Fruit fly (Drosophila melanogaster) whole organism, prepupa: ENCODE measurements around the gene CG17906.

Experiments used
- Blimp-1 ChIP-seq: fragments of 200-800 bp; sonication (Bioruptor generic); optimal IDR thresholded peaks from 3 replicates; lab custom pipeline; 2017; ENCODE audit warnings: missing biosample characterization, missing genetic modification characterization, mild to moderate bottlenecking, moderate library complexity, missing genetic modification reagents
- CG10631 ChIP-seq: fragments of 200-800 bp; sonication (Bioruptor generic); optimal IDR thresholded peaks from 2 replicates; lab custom pipeline; 2016; ENCODE audit warnings: missing biosample characterization, missing genetic modification characterization
- CG11294 ChIP-seq: fragments of 200-800 bp; sonication (Bioruptor generic); IDR thresholded peaks from 2 replicates; pipeline ENCODE4 v1.3.6; 2022; ENCODE audit warnings: missing biosample characterization, missing genetic modification characterization
- CG11762 ChIP-seq: fragments of 200-800 bp; sonication (Bioruptor generic); optimal IDR thresholded peaks from 3 replicates; lab custom pipeline; 2016; ENCODE audit warnings: missing biosample characterization, missing genetic modification characterization; ENCODE audit not compliant: insufficient read depth
- CG15336 ChIP-seq: fragments of 200-800 bp; sonication (Bioruptor generic); IDR thresholded peaks from 2 replicates; pipeline ENCODE4 v1.3.6; 2022; ENCODE audit warnings: missing biosample characterization, missing genetic modification characterization
- CG1621 ChIP-seq: fragments of 200-800 bp; sonication (Bioruptor generic); optimal IDR thresholded peaks from 3 replicates; lab custom pipeline; 2018; ENCODE audit warnings: missing biosample characterization, mild to moderate bottlenecking, missing genetic modification characterization
- CG16779 ChIP-seq: fragments of 200-800 bp; sonication (Bioruptor generic); optimal IDR thresholded peaks from 3 replicates; lab custom pipeline; 2017; ENCODE audit warnings: missing biosample characterization, mild to moderate bottlenecking, missing genetic modification characterization
- CG3032 ChIP-seq: fragments of 200-800 bp; optimal IDR thresholded peaks from 2 replicates; lab custom pipeline; 2019; ENCODE audit warnings: missing biosample characterization, mild to moderate bottlenecking, missing genetic modification characterization, moderate library complexity
- CG32006 ChIP-seq: fragments of 200-800 bp; sonication (Bioruptor generic); optimal IDR thresholded peaks from 3 replicates; lab custom pipeline; 2017; ENCODE audit warnings: missing biosample characterization, mild to moderate bottlenecking, missing genetic modification characterization
- CG3919 ChIP-seq: fragments of 200-800 bp; sonication (Bioruptor generic); optimal IDR thresholded peaks from 3 replicates; lab custom pipeline; 2016; ENCODE audit warnings: missing biosample characterization, missing genetic modification characterization
- CG6163 ChIP-seq: fragments of 200-800 bp; sonication (Bioruptor generic); IDR thresholded peaks from 3 replicates; pipeline ENCODE4 v1.3.6; 2022; ENCODE audit warnings: missing biosample characterization, missing genetic modification characterization
- CG6276 ChIP-seq: fragments of 200-800 bp; sonication (Bioruptor generic); optimal IDR thresholded peaks from 2 replicates; lab custom pipeline; 2017; ENCODE audit warnings: missing biosample characterization, mild to moderate bottlenecking, missing genetic modification characterization
- CG6808 ChIP-seq: fragments of 200-800 bp; sonication (Bioruptor generic); optimal IDR thresholded peaks from 3 replicates; lab custom pipeline; 2017; ENCODE audit warnings: missing biosample characterization, missing genetic modification characterization, mild to moderate bottlenecking, moderate library complexity, missing genetic modification reagents
- CG7368 ChIP-seq: fragments of 200-800 bp; sonication (Bioruptor generic); optimal IDR thresholded peaks from 3 replicates; lab custom pipeline; 2016; ENCODE audit warnings: missing biosample characterization, missing genetic modification characterization
- CG8119 ChIP-seq: fragments of 200-800 bp; sonication (Bioruptor generic); IDR thresholded peaks from 3 replicates; pipeline ENCODE4 v1.3.6; 2022; ENCODE audit warnings: missing biosample characterization, missing genetic modification characterization
- CG8319 ChIP-seq: fragments of 200-800 bp; sonication (Bioruptor generic); optimal IDR thresholded peaks from 3 replicates; lab custom pipeline; 2016; ENCODE audit warnings: missing biosample characterization, missing genetic modification characterization
- CG8632 ChIP-seq: fragments of 200-800 bp; sonication (Bioruptor generic); optimal IDR thresholded peaks from 3 replicates; lab custom pipeline; 2016; ENCODE audit warnings: missing biosample characterization, missing genetic modification characterization
- CG9139 ChIP-seq: fragments of 200-800 bp; sonication (Bioruptor generic); optimal IDR thresholded peaks from 3 replicates; lab custom pipeline; 2017; ENCODE audit warnings: missing biosample characterization, mild to moderate bottlenecking, missing genetic modification characterization
- Eip75B ChIP-seq: fragments of 200-800 bp; sonication (Bioruptor generic); optimal IDR thresholded peaks from 3 replicates; lab custom pipeline; 2016; ENCODE audit warnings: missing biosample characterization, missing genetic modification characterization
- Eip93F ChIP-seq: fragments of 200-800 bp; sonication (Bioruptor generic); optimal IDR thresholded peaks from 2 replicates; lab custom pipeline; 2016; ENCODE audit warnings: missing biosample characterization, mild to moderate bottlenecking, missing genetic modification characterization
- Ets21C ChIP-seq: fragments of 200-800 bp; sonication (Bioruptor generic); optimal IDR thresholded peaks from 3 replicates; lab custom pipeline; 2016; ENCODE audit warnings: missing biosample characterization, missing genetic modification characterization
- Hr38 ChIP-seq: sonication (Bioruptor generic); optimal IDR thresholded peaks from 2 replicates; lab custom pipeline; 2016; ENCODE audit warnings: missing biosample characterization, missing genetic modification characterization
- Hr39 ChIP-seq: fragments of 200-800 bp; sonication (Bioruptor generic); optimal IDR thresholded peaks from 2 replicates; lab custom pipeline; 2016; ENCODE audit warnings: missing biosample characterization, missing genetic modification characterization
- Hr4 ChIP-seq: fragments of 200-800 bp; sonication (Bioruptor generic); optimal IDR thresholded peaks from 3 replicates; lab custom pipeline; 2016; ENCODE audit warnings: missing biosample characterization, missing genetic modification characterization
- Lpt ChIP-seq: fragments of 200-800 bp; sonication (Bioruptor generic); optimal IDR thresholded peaks from 3 replicates; lab custom pipeline; 2016; ENCODE audit warnings: missing biosample characterization, missing genetic modification characterization
- Met ChIP-seq: fragments of 200-800 bp; sonication (Bioruptor generic); optimal IDR thresholded peaks from 3 replicates; lab custom pipeline; 2016; ENCODE audit warnings: missing biosample characterization, missing genetic modification characterization
- OdsH ChIP-seq: fragments of 200-800 bp; sonication (Bioruptor generic); optimal IDR thresholded peaks from 3 replicates; lab custom pipeline; 2016; ENCODE audit warnings: missing biosample characterization, missing genetic modification characterization
- Sox102F ChIP-seq: fragments of 200-800 bp; sonication (Bioruptor generic); optimal IDR thresholded peaks from 2 replicates; lab custom pipeline; 2016; ENCODE audit warnings: missing biosample characterization, mild to moderate bottlenecking, missing genetic modification characterization
- Sox14 ChIP-seq: fragments of 200-800 bp; sonication (Bioruptor generic); optimal IDR thresholded peaks from 3 replicates; lab custom pipeline; 2016; ENCODE audit warnings: missing biosample characterization, missing genetic modification characterization
- Sox15 ChIP-seq: fragments of 200-800 bp; sonication (Bioruptor generic); optimal IDR thresholded peaks from 3 replicates; lab custom pipeline; 2016; ENCODE audit warnings: missing biosample characterization, missing genetic modification characterization
- achi ChIP-seq: fragments of 200-800 bp; sonication (Bioruptor generic); optimal IDR thresholded peaks from 3 replicates; lab custom pipeline; 2016; ENCODE audit warnings: missing biosample characterization, missing genetic modification characterization
- acj6 ChIP-seq: fragments of 200-800 bp; sonication (Bioruptor generic); optimal IDR thresholded peaks from 3 replicates; lab custom pipeline; 2016; ENCODE audit warnings: missing biosample characterization, missing genetic modification characterization
- cyc ChIP-seq: fragments of 200-800 bp; sonication (Bioruptor generic); optimal IDR thresholded peaks from 3 replicates; lab custom pipeline; 2016; ENCODE audit warnings: missing biosample characterization, missing genetic modification characterization
- dac ChIP-seq: fragments of 200-800 bp; sonication (Bioruptor generic); optimal IDR thresholded peaks from 2 replicates; lab custom pipeline; 2017; ENCODE audit warnings: missing biosample characterization, mild to moderate bottlenecking, missing genetic modification characterization
- dsx ChIP-seq: fragments of 200-800 bp; optimal IDR thresholded peaks from 3 replicates; lab custom pipeline; 2019; ENCODE audit warnings: missing biosample characterization, mild to moderate bottlenecking, missing genetic modification characterization, moderate library complexity; ENCODE audit not compliant: poor library complexity, severe bottlenecking
- eg ChIP-seq: fragments of 200-800 bp; sonication (Bioruptor generic); IDR thresholded peaks from 3 replicates; pipeline ENCODE4 v1.3.6; 2022; ENCODE audit warnings: missing biosample characterization, missing genetic modification characterization
- esn ChIP-seq: fragments of 200-800 bp; sonication (Bioruptor generic); optimal IDR thresholded peaks from 2 replicates; lab custom pipeline; 2016; ENCODE audit warnings: missing biosample characterization, mild to moderate bottlenecking, missing genetic modification characterization, moderate library complexity
- fd59A ChIP-seq: fragments of 200-800 bp; sonication (Bioruptor generic); optimal IDR thresholded peaks from 2 replicates; lab custom pipeline; 2017; ENCODE audit warnings: missing biosample characterization, mild to moderate bottlenecking, missing genetic modification characterization, missing genetic modification reagents
- fd85E ChIP-seq: fragments of 200-800 bp; sonication (Bioruptor generic); optimal IDR thresholded peaks from 3 replicates; lab custom pipeline; 2016; ENCODE audit warnings: missing biosample characterization, missing genetic modification characterization
- lz ChIP-seq: fragments of 200-800 bp; sonication (Bioruptor generic); optimal IDR thresholded peaks from 3 replicates; lab custom pipeline; 2016; ENCODE audit warnings: missing biosample characterization, missing genetic modification characterization
- net ChIP-seq: fragments of 200-800 bp; sonication (Bioruptor generic); optimal IDR thresholded peaks from 3 replicates; lab custom pipeline; 2016; ENCODE audit warnings: missing biosample characterization, missing genetic modification characterization
- salr ChIP-seq, 2 experiments: fragments of 200-800 bp; sonication (Bioruptor generic); optimal IDR thresholded peaks; 3 replicates each; lab custom pipeline; 2016 to 2018; ENCODE audit warnings: missing biosample characterization in 2 of 2, missing genetic modification characterization in 2 of 2, mild to moderate bottlenecking in 1 of 2
- ss ChIP-seq, 2 experiments: fragments of 200-800 bp; sonication (Bioruptor generic); optimal IDR thresholded peaks; 2 replicates in 1 of 2; 3 replicates in 1 of 2; lab custom pipeline; 2017 to 2018; ENCODE audit warnings: mild to moderate bottlenecking in 2 of 2, missing biosample characterization in 2 of 2, missing genetic modification characterization in 2 of 2, moderate library complexity in 1 of 2
- topi ChIP-seq: fragments of 200-800 bp; sonication (Bioruptor generic); optimal IDR thresholded peaks from 3 replicates; lab custom pipeline; 2016; ENCODE audit warnings: missing biosample characterization, missing genetic modification characterization
- vri ChIP-seq: fragments of 200-800 bp; sonication (Bioruptor generic); optimal IDR thresholded peaks from 3 replicates; lab custom pipeline; 2016; ENCODE audit warnings: missing biosample characterization, mild to moderate bottlenecking, missing genetic modification characterization

CG17906 gene

DNA sequence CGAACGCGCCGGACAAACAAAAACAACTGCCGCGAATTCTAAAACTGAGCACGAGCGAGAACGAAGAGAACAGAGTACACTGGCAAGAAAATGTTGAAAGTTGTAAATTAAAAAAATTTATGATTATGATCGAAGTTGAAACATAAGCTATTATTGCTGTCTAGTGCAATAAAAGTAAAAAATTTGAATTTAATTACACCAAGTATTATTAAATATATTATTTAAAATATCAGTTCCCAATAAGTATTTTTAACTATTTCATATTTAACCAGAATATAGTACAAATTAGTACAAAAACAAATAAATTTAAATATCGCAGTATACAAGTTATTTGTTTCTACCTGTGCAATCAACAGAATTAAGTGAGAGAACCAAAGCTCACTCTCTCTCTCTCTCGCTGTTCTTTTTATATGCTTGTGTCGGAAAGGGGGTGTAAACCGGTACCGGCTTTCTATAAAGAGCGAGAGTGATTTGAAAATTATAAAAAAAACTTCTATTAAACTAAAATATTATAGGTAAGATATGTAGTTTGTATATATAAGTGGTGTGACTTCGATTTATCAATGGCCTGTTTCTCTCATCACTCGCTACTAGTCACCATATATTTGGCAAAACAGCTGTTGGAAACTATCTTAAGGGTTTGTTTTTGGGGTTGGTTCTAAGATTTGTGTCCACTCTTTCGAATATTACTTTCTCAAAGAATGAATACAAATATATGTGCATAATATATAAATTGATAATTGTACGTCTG lies 42.8 kb upstream of the CG17906 start, which contains the start of gene C1GalTA (continued):
- TF ChIP-seq fd59A = peak; percentile 94
- peak; percentile 95 for TF ChIP-seq Lpt (GFP tag; lab: Kevin White, UChicago)
- peak; percentile 97 for TF ChIP-seq CG6163
- TF ChIP-seq topi (GFP tag; lab: Kevin White, UChicago) = peak; percentile 88
- peak; percentile 96 for TF ChIP-seq CG6276 (GFP tag; lab: Kevin White, UChicago)
- TF ChIP-seq CG10631 (GFP tag; lab: Kevin White, UChicago) = peak; percentile 98
- peak; percentile 96 for TF ChIP-seq OdsH (GFP tag; lab: Kevin White, UChicago)
- peak; percentile 86 for TF ChIP-seq Eip75B (GFP tag; lab: Kevin White, UChicago)
- peak; percentile 73 for TF ChIP-seq Eip93F (GFP tag; lab: Kevin White, UChicago)
- peak; percentile 97 for TF ChIP-seq achi
- TF ChIP-seq, all 60 proteins: peak for 59

- TF ChIP-seq dac (GFP tag; lab: Kevin White, UChicago) (no peak), fd59A (peak; percentile 14), CG11294 (GFP tag; lab: Robert Waterston, UW) (peak; percentile 49; the same call in 1 of the 2 replicates), esn (peak; percentile 74), Ets21C (GFP tag; lab: Kevin White, UChicago) (peak; percentile 54), ss (GFP tag; optimal IDR thresholded peaks at IDR 0.05; lab: Kevin White, UChicago) (no peak), CG10631 (GFP tag; lab: Kevin White, UChicago) (peak; percentile 71), dsx (GFP tag; lab: Kevin White, UChicago) (peak; percentile 52), Eip93F (GFP tag; lab: Kevin White, UChicago) (peak; percentile 32), CG8119 (GFP tag; lab: Robert Waterston, UW) (no peak; the same call in 2 of the 3 replicates), achi (peak; percentile 61), net (peak; percentile 50), CG7368 (GFP tag; lab: Kevin White, UChicago) (peak; percentile 31), topi (GFP tag; lab: Kevin White, UChicago) (peak; percentile 49), CG11762 (GFP tag; lab: Kevin White, UChicago) (peak; percentile 41), CG8632 (GFP tag; lab: Kevin White, UChicago) (peak; percentile 55), Hr38 (GFP tag; lab: Kevin White, UChicago) (no peak), lz (GFP tag; lab: Kevin White, UChicago) (peak; percentile 56), cyc (GFP tag; lab: Kevin White, UChicago) (peak; percentile 56), Met (GFP tag; lab: Kevin White, UChicago) (peak; percentile 65), Blimp-1 (peak; percentile 31), Hr4 (GFP tag; lab: Kevin White, UChicago) (peak; percentile 47), vri (GFP tag; lab: Kevin White, UChicago) (peak; percentile 80), Hr39 (GFP tag; lab: Kevin White, UChicago) (peak; percentile 66), CG3032 (tag; lab: Kevin White, UChicago) (peak; percentile 13), CG1621 (tag; lab: Kevin White, UChicago) (no peak), Sox15 (GFP tag; lab: Kevin White, UChicago) (peak; percentile 35), CG3919 (GFP tag; lab: Kevin White, UChicago) (peak; percentile 61), CG16779 (no peak), CG8319 (GFP tag; lab: Kevin White, UChicago) (peak; percentile 36), CG9139 (GFP tag; lab: Kevin White, UChicago) (no peak), acj6 (peak; percentile 53), Sox14 (peak; percentile 55), fd85E (GFP tag; lab: Kevin White, UChicago) (peak; percentile 40), eg (GFP tag; lab: Robert Waterston, UW) (peak; percentile 42; the same call in 1 of the 3 replicates), CG6808 (GFP tag; lab: Kevin White, UChicago) (peak; percentile 31), CG15336 (GFP tag; lab: Robert Waterston, UW) (peak; percentile 65), salr (GFP tag; optimal IDR thresholded peaks at IDR 0.05; lab: Kevin White, UChicago) (peak in 1 of 2 experiments; percentile 32), Sox102F (peak; percentile 77), CG32006 (GFP tag; lab: Kevin White, UChicago) (peak; percentile 54)
These were observed 41.8 kb upstream of the CG17906 start for dm6 chr2L:8952194-8953037.
